Fruit fly (Drosophila melanogaster): Measurements from ENCODE around the gene up.

up gene

dm6 chrX:13626579-13626894 lies 24.2 kb upstream of the up start (continued):
- TF ChIP-seq Camta (GFP tag; optimal IDR thresholded peaks at IDR 0.05): peak; percentile 55
- no peak for TF ChIP-seq prd (optimal IDR thresholded peaks at IDR 0.05)
- peak; percentile 82 for TF ChIP-seq prd (GFP tag; IDR thresholded peaks at IDR 0.05)
- no peak for TF ChIP-seq CG15073 (GFP tag; optimal IDR thresholded peaks at IDR 0.05)
- TF ChIP-seq Gsc (GFP tag; IDR thresholded peaks at IDR 0.05): no peak
- peak; percentile 70 for TF ChIP-seq Ets65A (GFP tag)
- peak; percentile 34 for TF ChIP-seq Nf-YB (GFP tag; optimal IDR thresholded peaks at IDR 0.05)
- no peak for TF ChIP-seq CG34224 (GFP tag; IDR thresholded peaks at IDR 0.05; ENCODE audit: partially characterized antibody)
- TF ChIP-seq CG4730 (GFP tag; IDR thresholded peaks at IDR 0.05): peak; percentile 50; the same call in 1 of the 2 replicates
- TF ChIP-seq ATbp (GFP tag; optimal IDR thresholded peaks at IDR 0.05): peak; percentile 56
- TF ChIP-seq Hsf (GFP tag; optimal IDR thresholded peaks at IDR 0.05): peak; percentile 79
- peak; percentile 86 for TF ChIP-seq gro (GFP tag; optimal IDR thresholded peaks at IDR 0.05)
- TF ChIP-seq ap (GFP tag; IDR thresholded peaks at IDR 0.05): peak; percentile 48
- TF ChIP-seq yki (optimal IDR thresholded peaks at IDR 0.05): no peak
- TF ChIP-seq trh (GFP tag; optimal IDR thresholded peaks at IDR 0.05): no peak
- TF ChIP-seq psq (GFP tag; optimal IDR thresholded peaks at IDR 0.05): no peak
- TF ChIP-seq CG12104 (GFP tag; optimal IDR thresholded peaks at IDR 0.05): peak; percentile 66
- peak; percentile 55 for TF ChIP-seq CG13775 (GFP tag; optimal IDR thresholded peaks at IDR 0.05)
- TF ChIP-seq pnt (GFP tag; optimal IDR thresholded peaks at IDR 0.05): peak; percentile 85
- peak; percentile 22; the same call in 1 of the 2 replicates for TF ChIP-seq CG13287 (GFP tag; IDR thresholded peaks at IDR 0.05; ENCODE audit: partially characterized antibody)
- no peak for TF ChIP-seq Trl (optimal IDR thresholded peaks at IDR 0.05)
- TF ChIP-seq Trl (GFP tag; optimal IDR thresholded peaks at IDR 0.05): peak; percentile 77
- TF ChIP-seq wek (GFP tag; optimal IDR thresholded peaks at IDR 0.05): no peak
- TF ChIP-seq Dip2 (GFP tag; IDR thresholded peaks at IDR 0.05): no peak
- TF ChIP-seq MESR4 (GFP tag; optimal IDR thresholded peaks at IDR 0.05): no peak
- TF ChIP-seq tin (GFP tag; optimal IDR thresholded peaks at IDR 0.05): peak; percentile 73
- peak; percentile 83 for TF ChIP-seq gem (tag; optimal IDR thresholded peaks at IDR 0.05)
- TF ChIP-seq da (GFP tag; optimal IDR thresholded peaks at IDR 0.05): peak; percentile 23
- TF ChIP-seq CG16779 (GFP tag; IDR thresholded peaks at IDR 0.05): 0 out of 2 replicates have a peak, but pooled peaks have one; percentile 28
- TF ChIP-seq Adf1 (GFP tag; IDR thresholded peaks at IDR 0.05): peak; percentile 47
- peak; percentile 65 for TF ChIP-seq jumu (GFP tag; optimal IDR thresholded peaks at IDR 0.05)
- TF ChIP-seq MTF-1 (GFP tag; optimal IDR thresholded peaks at IDR 0.05; ENCODE audit: borderline replicate concordance): peak; percentile 26
- 0 out of 3 replicates have a peak, but pooled peaks have one; percentile 50 for TF ChIP-seq otp (GFP tag; IDR thresholded peaks at IDR 0.05)
- TF ChIP-seq hth (optimal IDR thresholded peaks at IDR 0.05): no peak
- no peak for TF ChIP-seq usp (GFP tag; optimal IDR thresholded peaks at IDR 0.05)
- no peak for TF ChIP-seq grn (GFP tag; optimal IDR thresholded peaks at IDR 0.05)
- TF ChIP-seq CG6254 (GFP tag; optimal IDR thresholded peaks at IDR 0.05): no peak
- peak; percentile 53 for TF ChIP-seq CG11398 (GFP tag; optimal IDR thresholded peaks at IDR 0.05)
- TF ChIP-seq vnd (GFP tag; IDR thresholded peaks at IDR 0.05; ENCODE audit: partially characterized antibody): no peak
- peak; percentile 40 for TF ChIP-seq Vsx1 (GFP tag; optimal IDR thresholded peaks at IDR 0.05)
- peak; percentile 87 for TF ChIP-seq Atf6 (GFP tag; IDR thresholded peaks at IDR 0.05)
- peak; percentile 74 for TF ChIP-seq Chrac-16 (GFP tag; optimal IDR thresholded peaks at IDR 0.05)
- peak; percentile 55 for TF ChIP-seq scrt (GFP tag; optimal IDR thresholded peaks at IDR 0.05)
- peak; percentile 62 for TF ChIP-seq E2f1 (GFP tag; IDR thresholded peaks at IDR 0.05)
